Fruit fly (Drosophila melanogaster): ENCODE data around the gene Sptr.

DNA sequence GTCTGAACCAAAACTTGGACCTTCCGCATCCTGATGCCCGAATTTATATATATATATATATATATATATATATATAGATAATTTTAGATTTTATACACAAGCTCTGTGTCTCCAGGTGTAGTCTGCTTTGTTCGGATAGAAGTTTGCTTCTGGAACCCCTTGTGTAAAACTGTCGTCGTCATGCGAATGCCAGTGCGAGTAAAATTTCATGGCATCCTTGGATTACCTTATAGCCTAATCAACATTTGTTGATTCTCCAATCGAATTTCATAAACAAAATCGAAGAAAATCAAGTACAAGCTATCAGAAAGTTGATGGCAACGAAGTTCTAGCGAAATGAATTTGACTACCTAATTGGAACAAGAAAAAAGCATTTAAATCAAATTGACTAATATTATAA, 6.7 kb downstream of the Sptr start, which contains the start of gene CG32713:
- no peak for TF ChIP-seq CG9705 (GFP tag; optimal IDR thresholded peaks at IDR 0.05)
- no peak for TF ChIP-seq rgr (GFP tag; optimal IDR thresholded peaks at IDR 0.05)
- no peak for TF ChIP-seq psq (GFP tag; optimal IDR thresholded peaks at IDR 0.05)
- no peak for TF ChIP-seq CG32264 (GFP tag; optimal IDR thresholded peaks at IDR 0.05)
- no peak for TF ChIP-seq GATAd (GFP tag; optimal IDR thresholded peaks at IDR 0.05)
- no peak for TF ChIP-seq pan (optimal IDR thresholded peaks at IDR 0.05)
- TF ChIP-seq tai (GFP tag; optimal IDR thresholded peaks at IDR 0.05) = no peak
- no peak for TF ChIP-seq dsf (GFP tag; optimal IDR thresholded peaks at IDR 0.05; ENCODE audit: borderline replicate concordance)
- no peak for TF ChIP-seq Sp1 (GFP tag; optimal IDR thresholded peaks at IDR 0.05)
- TF ChIP-seq Hnf4 (GFP tag; optimal IDR thresholded peaks at IDR 0.05) = no peak
- TF ChIP-seq OdsH (GFP tag; optimal IDR thresholded peaks at IDR 0.05) = no peak
- TF ChIP-seq Abd-B (GFP tag; optimal IDR thresholded peaks at IDR 0.05) = no peak
- no peak for TF ChIP-seq sage (GFP tag; optimal IDR thresholded peaks at IDR 0.05)
